1 fruit fly cellular context compared by ENCODE assay signal in the genomic region with DNA sequence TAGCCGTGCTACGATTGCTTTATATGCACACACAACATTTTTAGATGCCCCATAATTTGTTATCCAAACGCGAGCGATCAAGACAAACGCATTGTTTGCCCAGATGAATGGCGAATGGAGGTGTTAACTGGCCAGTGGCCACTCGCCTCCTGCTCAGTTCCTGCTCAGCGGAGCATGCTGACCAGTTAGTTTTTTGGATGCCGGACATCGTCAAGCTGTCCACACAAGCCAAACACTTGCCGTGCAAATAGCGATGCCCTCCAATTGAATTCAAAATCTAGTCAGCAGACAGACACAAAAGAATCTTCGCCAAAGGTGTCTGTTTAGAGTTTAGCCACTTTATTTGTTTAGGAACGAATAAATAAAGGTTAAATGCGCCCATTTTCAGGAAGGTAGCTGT.
TF ChIP-seq lines count a peak whose summit lies in the region.

No protein-coding gene starts in this region.

TF ChIP-seq in whole organism, embryonic, 481 proteins besides CTCF, POLR2A, EP300 and RAD21 (continued from another document and continues in another):
- no peak for TF ChIP-seq tin (GFP tag; optimal IDR thresholded peaks at IDR 0.05; lab: Kevin White, UChicago)
- no peak for TF ChIP-seq NfI (GFP tag; optimal IDR thresholded peaks at IDR 0.05; lab: Kevin White, UChicago)
- no peak for TF ChIP-seq CG10431 (GFP tag; optimal IDR thresholded peaks at IDR 0.05; lab: Kevin White, UChicago)
- no peak for TF ChIP-seq Ptx1 (GFP tag; IDR thresholded peaks at IDR 0.05; lab: Robert Waterston, UW)
- peak in 1 of 3 experiments; percentile 42 for TF ChIP-seq lola (GFP tag; optimal IDR thresholded peaks at IDR 0.05; lab: Kevin White, UChicago)
- peak; percentile 13 for TF ChIP-seq wek (GFP tag; optimal IDR thresholded peaks at IDR 0.05; lab: Kevin White, UChicago)
- TF ChIP-seq Neu2 (GFP tag; optimal IDR thresholded peaks at IDR 0.05; lab: Kevin White, UChicago; ENCODE audit: borderline replicate concordance) = no peak
- 0 out of 3 replicates have a peak, but pooled peaks have one; percentile 29 for TF ChIP-seq Optix (GFP tag; IDR thresholded peaks at IDR 0.05; lab: Robert Waterston, UW)
- no peak for TF ChIP-seq Hr51 (GFP tag; optimal IDR thresholded peaks at IDR 0.05; lab: Kevin White, UChicago)
- no peak for TF ChIP-seq CG11695 (GFP tag; IDR thresholded peaks at IDR 0.05; lab: Robert Waterston, UW)
- TF ChIP-seq ken (GFP tag; IDR thresholded peaks at IDR 0.05; lab: Robert Waterston, UW) = peak; percentile 21; the same call in 1 of the 3 replicates
- TF ChIP-seq CG12391 (tag; optimal IDR thresholded peaks at IDR 0.05; lab: Kevin White, UChicago) = no peak
- no peak for TF ChIP-seq CG4730 (GFP tag; IDR thresholded peaks at IDR 0.05; lab: Robert Waterston, UW)
- TF ChIP-seq CG14710 (tag; optimal IDR thresholded peaks at IDR 0.05; lab: Kevin White, UChicago) = no peak
- TF ChIP-seq CG11085 (GFP tag; IDR thresholded peaks at IDR 0.05; lab: Robert Waterston, UW) = no peak
- TF ChIP-seq kni (GFP tag; optimal IDR thresholded peaks at IDR 0.05; lab: Kevin White, UChicago) = no peak
- no peak for TF ChIP-seq ems (GFP tag; optimal IDR thresholded peaks at IDR 0.05; lab: Kevin White, UChicago)
- no peak for TF ChIP-seq ind (GFP tag; optimal IDR thresholded peaks at IDR 0.05; lab: Kevin White, UChicago)
- TF ChIP-seq HmgD (GFP tag; optimal IDR thresholded peaks at IDR 0.05; lab: Kevin White, UChicago) = no peak
- TF ChIP-seq CG5953 (GFP tag; IDR thresholded peaks at IDR 0.05; lab: Robert Waterston, UW) = no peak
- TF ChIP-seq Doc2 (GFP tag; IDR thresholded peaks at IDR 0.05; lab: Robert Waterston, UW) = no peak
- no peak for TF ChIP-seq kah (GFP tag; optimal IDR thresholded peaks at IDR 0.05; lab: Kevin White, UChicago)
- TF ChIP-seq dm (GFP tag; optimal IDR thresholded peaks at IDR 0.05; lab: Kevin White, UChicago) = no peak
- TF ChIP-seq Dref (GFP tag; IDR thresholded peaks at IDR 0.05; lab: Robert Waterston, UW) = no peak
- TF ChIP-seq pros (GFP tag; optimal IDR thresholded peaks at IDR 0.05; lab: Kevin White, UChicago) = no peak
- peak; percentile 74 for TF ChIP-seq sens (GFP tag; lab: Kevin White, UChicago)
- TF ChIP-seq CG3847 (GFP tag; IDR thresholded peaks at IDR 0.05; lab: Robert Waterston, UW) = no peak
- TF ChIP-seq pho (GFP tag; optimal IDR thresholded peaks at IDR 0.05; lab: Kevin White, UChicago) = no peak
- no peak for TF ChIP-seq CG42726 (GFP tag; IDR thresholded peaks at IDR 0.05; lab: Robert Waterston, UW; ENCODE audit: partially characterized antibody)
- TF ChIP-seq chinmo (GFP tag; IDR thresholded peaks at IDR 0.05; lab: Robert Waterston, UW; ENCODE audit: partially characterized antibody) = peak; percentile 78; the same call in 1 of the 4 replicates
- TF ChIP-seq CG9876 (GFP tag; optimal IDR thresholded peaks at IDR 0.05; lab: Kevin White, UChicago) = no peak
- peak; percentile 23 for TF ChIP-seq CG16863 (GFP tag; optimal IDR thresholded peaks at IDR 0.05; lab: Kevin White, UChicago)
- TF ChIP-seq CG15073 (GFP tag; optimal IDR thresholded peaks at IDR 0.05; lab: Kevin White, UChicago) = no peak
- no peak for TF ChIP-seq nerfin-1 (tag; optimal IDR thresholded peaks at IDR 0.05; lab: Kevin White, UChicago)
- TF ChIP-seq Med (GFP tag; lab: Kevin White, UChicago) = peak; percentile 43
- no peak for TF ChIP-seq gt (GFP tag; IDR thresholded peaks at IDR 0.05; lab: Robert Waterston, UW)
- no peak for TF ChIP-seq lbe (GFP tag; optimal IDR thresholded peaks at IDR 0.05; lab: Kevin White, UChicago)
- TF ChIP-seq CG10209 (GFP tag; optimal IDR thresholded peaks at IDR 0.05; lab: Kevin White, UChicago) = peak; percentile 1
- no peak for TF ChIP-seq hkb (optimal IDR thresholded peaks at IDR 0.05; lab: Kevin White, UChicago)
- peak; percentile 23; the same call in 1 of the 2 replicates for TF ChIP-seq hkb (GFP tag; IDR thresholded peaks at IDR 0.05; lab: Robert Waterston, UW)
- no peak for TF ChIP-seq rib (GFP tag; IDR thresholded peaks at IDR 0.05; lab: Robert Waterston, UW)
- TF ChIP-seq btn (GFP tag; optimal IDR thresholded peaks at IDR 0.05; lab: Kevin White, UChicago) = no peak
- peak in 1 of 2 experiments; percentile 10 for TF ChIP-seq Hr78 (GFP tag; optimal IDR thresholded peaks at IDR 0.05; lab: Kevin White, UChicago)
- no peak for TF ChIP-seq CG15011 (GFP tag; optimal IDR thresholded peaks at IDR 0.05; lab: Kevin White, UChicago)
- no peak for TF ChIP-seq Dfd (GFP tag; optimal IDR thresholded peaks at IDR 0.05; lab: Kevin White, UChicago)
- no peak for TF ChIP-seq chn (GFP tag; optimal IDR thresholded peaks at IDR 0.05; lab: Kevin White, UChicago)
- TF ChIP-seq Dad (GFP tag; optimal IDR thresholded peaks at IDR 0.05; lab: Kevin White, UChicago) = no peak
- no peak for TF ChIP-seq sisA (GFP tag; IDR thresholded peaks at IDR 0.05; lab: Robert Waterston, UW)
- TF ChIP-seq Taf1 (GFP tag; IDR thresholded peaks at IDR 0.05; lab: Robert Waterston, UW) = no peak
- no peak for TF ChIP-seq CG1024 (GFP tag; IDR thresholded peaks at IDR 0.05; lab: Robert Waterston, UW)
- TF ChIP-seq Aef1 (GFP tag; IDR thresholded peaks at IDR 0.05; lab: Robert Waterston, UW) = no peak
- TF ChIP-seq D19B (GFP tag; optimal IDR thresholded peaks at IDR 0.05; lab: Kevin White, UChicago) = no peak
- TF ChIP-seq CG2116 (GFP tag; optimal IDR thresholded peaks at IDR 0.05; lab: Kevin White, UChicago) = peak; percentile 7
- TF ChIP-seq Hmx (GFP tag; optimal IDR thresholded peaks at IDR 0.05; lab: Kevin White, UChicago) = no peak
- TF ChIP-seq gem (tag; optimal IDR thresholded peaks at IDR 0.05; lab: Kevin White, UChicago) = no peak
- TF ChIP-seq ase (GFP tag; IDR thresholded peaks at IDR 0.05; lab: Robert Waterston, UW) = 0 out of 3 replicates have a peak, but pooled peaks have one; percentile 12
- TF ChIP-seq CG9727 (GFP tag; optimal IDR thresholded peaks at IDR 0.05; lab: Kevin White, UChicago) = peak; percentile 59
- peak in 1 of 2 experiments; percentile 73 for TF ChIP-seq tll (GFP tag; optimal IDR thresholded peaks at IDR 0.05; lab: Kevin White, UChicago)
- TF ChIP-seq CG8478 (optimal IDR thresholded peaks at IDR 0.05; lab: Kevin White, UChicago) = no peak
- TF ChIP-seq CG12299 (tag; optimal IDR thresholded peaks at IDR 0.05; lab: Kevin White, UChicago) = no peak
- TF ChIP-seq CG6854 (GFP tag; optimal IDR thresholded peaks at IDR 0.05; lab: Kevin White, UChicago) = no peak
- no peak for TF ChIP-seq CG18262 (tag; optimal IDR thresholded peaks at IDR 0.05; lab: Kevin White, UChicago)
- no peak for TF ChIP-seq CG33557 (GFP tag; optimal IDR thresholded peaks at IDR 0.05; lab: Kevin White, UChicago)
- TF ChIP-seq CrebB (tag; optimal IDR thresholded peaks at IDR 0.05; lab: Kevin White, UChicago) = peak; percentile 44
- peak; percentile 3 for TF ChIP-seq ATbp (GFP tag; optimal IDR thresholded peaks at IDR 0.05; lab: Kevin White, UChicago)
- no peak for TF ChIP-seq CG13123 (GFP tag; optimal IDR thresholded peaks at IDR 0.05; lab: Kevin White, UChicago)
- no peak for TF ChIP-seq Mrtf (GFP tag; IDR thresholded peaks at IDR 0.05; lab: Robert Waterston, UW)
- TF ChIP-seq CkIIα-i1 (GFP tag; IDR thresholded peaks at IDR 0.05; lab: Robert Waterston, UW) = no peak
- no peak for TF ChIP-seq emc (GFP tag; optimal IDR thresholded peaks at IDR 0.05; lab: Kevin White, UChicago)
- TF ChIP-seq otp (GFP tag; IDR thresholded peaks at IDR 0.05; lab: Robert Waterston, UW) = peak; percentile 76
- no peak for TF ChIP-seq lilli (GFP tag; optimal IDR thresholded peaks at IDR 0.05; lab: Kevin White, UChicago)
- no peak for TF ChIP-seq CG17359 (tag; optimal IDR thresholded peaks at IDR 0.05; lab: Kevin White, UChicago)
- no peak for TF ChIP-seq Antp (GFP tag; optimal IDR thresholded peaks at IDR 0.05; lab: Kevin White, UChicago)
- no peak for TF ChIP-seq CG3065 (GFP tag; optimal IDR thresholded peaks at IDR 0.05; lab: Kevin White, UChicago)
- no peak for TF ChIP-seq C15 (GFP tag; IDR thresholded peaks at IDR 0.05; lab: Robert Waterston, UW)
- no peak for TF ChIP-seq CG3726 (GFP tag; IDR thresholded peaks at IDR 0.05; lab: Robert Waterston, UW)
- TF ChIP-seq fu2 (GFP tag; optimal IDR thresholded peaks at IDR 0.05; lab: Kevin White, UChicago) = no peak
- TF ChIP-seq CG12104 (GFP tag; optimal IDR thresholded peaks at IDR 0.05; lab: Kevin White, UChicago) = no peak
- no peak for TF ChIP-seq mld (GFP tag; IDR thresholded peaks at IDR 0.05; lab: Robert Waterston, UW; ENCODE audit: partially characterized antibody)
- no peak for TF ChIP-seq sug (tag; optimal IDR thresholded peaks at IDR 0.05; lab: Kevin White, UChicago)
- TF ChIP-seq Xrp1 (GFP tag; IDR thresholded peaks at IDR 0.05; lab: Robert Waterston, UW) = 0 out of 2 replicates have a peak, but pooled peaks have one; percentile 41
- 0 out of 2 replicates have a peak, but pooled peaks have one; percentile 35 for TF ChIP-seq CG10321 (GFP tag; IDR thresholded peaks at IDR 0.05; lab: Robert Waterston, UW)
- TF ChIP-seq gce (GFP tag; IDR thresholded peaks at IDR 0.05; lab: Robert Waterston, UW) = no peak
- TF ChIP-seq CG10462 (GFP tag; optimal IDR thresholded peaks at IDR 0.05; lab: Kevin White, UChicago) = no peak
- TF ChIP-seq CG1233 (GFP tag; optimal IDR thresholded peaks at IDR 0.05; lab: Kevin White, UChicago) = no peak
- TF ChIP-seq ci (GFP tag; IDR thresholded peaks at IDR 0.05; lab: Robert Waterston, UW) = 0 out of 3 replicates have a peak, but pooled peaks have one; percentile 67
- TF ChIP-seq Nf-YA (GFP tag; IDR thresholded peaks at IDR 0.05; lab: Robert Waterston, UW) = no peak; the same call in 1 of the 2 replicates
- peak; percentile 16 for TF ChIP-seq CG1792 (GFP tag; optimal IDR thresholded peaks at IDR 0.05; lab: Kevin White, UChicago)
- TF ChIP-seq knrl (GFP tag; IDR thresholded peaks at IDR 0.05; lab: Robert Waterston, UW; ENCODE audit: partially characterized antibody) = no peak
- no peak for TF ChIP-seq Six4 (GFP tag; optimal IDR thresholded peaks at IDR 0.05; lab: Kevin White, UChicago)
- no peak for TF ChIP-seq prd (optimal IDR thresholded peaks at IDR 0.05; lab: Kevin White, UChicago)
- TF ChIP-seq prd (GFP tag; IDR thresholded peaks at IDR 0.05; lab: Robert Waterston, UW) = no peak
- no peak for TF ChIP-seq BEAF-32 (GFP tag; optimal IDR thresholded peaks at IDR 0.05; lab: Kevin White, UChicago)
- TF ChIP-seq CG4282 (GFP tag; optimal IDR thresholded peaks at IDR 0.05; lab: Kevin White, UChicago) = no peak
- TF ChIP-seq Side (GFP tag; optimal IDR thresholded peaks at IDR 0.05; lab: Kevin White, UChicago) = peak; percentile 2
- no peak for TF ChIP-seq chm (GFP tag; IDR thresholded peaks at IDR 0.05; lab: Robert Waterston, UW)
- no peak for TF ChIP-seq sr (GFP tag; IDR thresholded peaks at IDR 0.05; lab: Robert Waterston, UW)
- TF ChIP-seq pfk (GFP tag; optimal IDR thresholded peaks at IDR 0.05; lab: Kevin White, UChicago) = no peak
- no peak for TF ChIP-seq Bdp1 (GFP tag; optimal IDR thresholded peaks at IDR 0.05; lab: Kevin White, UChicago)
- no peak for TF ChIP-seq bcd (GFP tag; optimal IDR thresholded peaks at IDR 0.05; lab: Kevin White, UChicago)
- no peak for TF ChIP-seq zen2 (GFP tag; IDR thresholded peaks at IDR 0.05; lab: Robert Waterston, UW; ENCODE audit: partially characterized antibody)
- peak; percentile 11 for TF ChIP-seq lab (GFP tag; optimal IDR thresholded peaks at IDR 0.05; lab: Kevin White, UChicago)
- TF ChIP-seq CG12155 (GFP tag; optimal IDR thresholded peaks at IDR 0.05; lab: Kevin White, UChicago) = no peak
- TF ChIP-seq so (GFP tag; IDR thresholded peaks at IDR 0.05; lab: Robert Waterston, UW) = 0 out of 3 replicates have a peak, but pooled peaks have one; percentile 46
- no peak for TF ChIP-seq CG15514 (GFP tag; optimal IDR thresholded peaks at IDR 0.05; lab: Kevin White, UChicago)
- no peak for TF ChIP-seq CG2202 (tag; optimal IDR thresholded peaks at IDR 0.05; lab: Kevin White, UChicago)
- TF ChIP-seq Asciz (GFP tag; optimal IDR thresholded peaks at IDR 0.05; lab: Kevin White, UChicago) = peak; percentile 8
- TF ChIP-seq Mes4 (GFP tag; optimal IDR thresholded peaks at IDR 0.05; lab: Kevin White, UChicago) = peak; percentile 10
- no peak for TF ChIP-seq sima (GFP tag; optimal IDR thresholded peaks at IDR 0.05; lab: Kevin White, UChicago)
- no peak for TF ChIP-seq Sin3A (optimal IDR thresholded peaks at IDR 0.05; lab: Kevin White, UChicago)
- TF ChIP-seq Dbx (GFP tag; IDR thresholded peaks at IDR 0.05; lab: Robert Waterston, UW) = no peak
- TF ChIP-seq CG11247 (GFP tag; IDR thresholded peaks at IDR 0.05; lab: Robert Waterston, UW) = no peak
- no peak for TF ChIP-seq klu (GFP tag; IDR thresholded peaks at IDR 0.05; lab: Robert Waterston, UW)
- TF ChIP-seq CG12744 (GFP tag; optimal IDR thresholded peaks at IDR 0.05; lab: Kevin White, UChicago) = no peak
- no peak for TF ChIP-seq CG11093 (GFP tag; IDR thresholded peaks at IDR 0.05; lab: Robert Waterston, UW)
- TF ChIP-seq NFAT (GFP tag; IDR thresholded peaks at IDR 0.05; lab: Robert Waterston, UW) = no peak
- TF ChIP-seq CG7839 (tag; optimal IDR thresholded peaks at IDR 0.05; lab: Kevin White, UChicago) = no peak
- no peak for TF ChIP-seq Stat92E (GFP tag; optimal IDR thresholded peaks at IDR 0.05; lab: Kevin White, UChicago)
- TF ChIP-seq Oli (tag; optimal IDR thresholded peaks at IDR 0.05; lab: Kevin White, UChicago) = no peak
- no peak for TF ChIP-seq CG12769 (tag; optimal IDR thresholded peaks at IDR 0.05; lab: Kevin White, UChicago)
- no peak for TF ChIP-seq ara (GFP tag; IDR thresholded peaks at IDR 0.05; lab: Robert Waterston, UW)
- no peak for TF ChIP-seq Hey (tag; optimal IDR thresholded peaks at IDR 0.05; lab: Kevin White, UChicago)
- no peak for TF ChIP-seq inv (GFP tag; IDR thresholded peaks at IDR 0.05; lab: Robert Waterston, UW; ENCODE audit: partially characterized antibody)
- TF ChIP-seq Rx (GFP tag; IDR thresholded peaks at IDR 0.05; lab: Robert Waterston, UW) = no peak
- TF ChIP-seq CG18011 (GFP tag; optimal IDR thresholded peaks at IDR 0.05; lab: Kevin White, UChicago) = no peak
- no peak for TF ChIP-seq shn (GFP tag; optimal IDR thresholded peaks at IDR 0.05; lab: Kevin White, UChicago)
- no peak for TF ChIP-seq CG7786 (GFP tag; optimal IDR thresholded peaks at IDR 0.05; lab: Kevin White, UChicago)
- TF ChIP-seq corto (GFP tag; optimal IDR thresholded peaks at IDR 0.05; lab: Kevin White, UChicago) = no peak
- TF ChIP-seq Sox100B (GFP tag; optimal IDR thresholded peaks at IDR 0.05; lab: Kevin White, UChicago) = no peak
- TF ChIP-seq H15 (GFP tag; IDR thresholded peaks at IDR 0.05; lab: Robert Waterston, UW) = no peak
- no peak for TF ChIP-seq Ets65A (GFP tag; lab: Kevin White, UChicago)
- TF ChIP-seq lov (optimal IDR thresholded peaks at IDR 0.05; lab: Kevin White, UChicago) = no peak
- no peak for TF ChIP-seq lov (GFP tag; IDR thresholded peaks at IDR 0.05; lab: Robert Waterston, UW)
